Fruit fly (Drosophila melanogaster): Measurements from ENCODE around the gene CG15731.

The CG15731 gene

dm6 chrX:12466541-12467240 lies 9.1 kb upstream of the CG15731 start (continued):
- TF ChIP-seq stc (GFP tag; IDR thresholded peaks at IDR 0.05) (no peak), Drgx (GFP tag; IDR thresholded peaks at IDR 0.05) (no peak), CG13775 (GFP tag; optimal IDR thresholded peaks at IDR 0.05) (peak; percentile 21), gro (GFP tag; optimal IDR thresholded peaks at IDR 0.05) (no peak), Taf1 (GFP tag; IDR thresholded peaks at IDR 0.05) (no peak), CG6654 (GFP tag; optimal IDR thresholded peaks at IDR 0.05) (peak; percentile 15), Mrtf (GFP tag; IDR thresholded peaks at IDR 0.05) (0 out of 3 replicates have a peak, but pooled peaks have one; percentile 15), bsh (GFP tag; optimal IDR thresholded peaks at IDR 0.05) (peak in 1 of 2 experiments; percentile 35), run (tag; optimal IDR thresholded peaks at IDR 0.05) (no peak), sna (GFP tag; IDR thresholded peaks at IDR 0.05; ENCODE audit: partially characterized antibody) (no peak), abd-A (tag; optimal IDR thresholded peaks at IDR 0.05) (peak; percentile 53), chif (GFP tag; optimal IDR thresholded peaks at IDR 0.05) (peak; percentile 40 to 49), CG12299 (tag; optimal IDR thresholded peaks at IDR 0.05) (peak; percentile 9), Ravus (GFP tag; IDR thresholded peaks at IDR 0.05) (no peak), pum (GFP tag; optimal IDR thresholded peaks at IDR 0.05) (no peak), pzg (GFP tag; optimal IDR thresholded peaks at IDR 0.05) (no peak), Xrp1 (GFP tag; IDR thresholded peaks at IDR 0.05) (0 out of 2 replicates have a peak, but pooled peaks have one; percentile 5), sim (GFP tag; IDR thresholded peaks at IDR 0.05) (no peak), CG11695 (GFP tag; IDR thresholded peaks at IDR 0.05) (peak; percentile 24; the same call in 1 of the 3 replicates), Dfd (GFP tag; optimal IDR thresholded peaks at IDR 0.05) (no peak), vnd (GFP tag; IDR thresholded peaks at IDR 0.05; ENCODE audit: partially characterized antibody) (0 out of 3 replicates have a peak, but pooled peaks have one; percentile 37), lilli (GFP tag; optimal IDR thresholded peaks at IDR 0.05) (peak; percentile 50), Tbp (GFP tag; optimal IDR thresholded peaks at IDR 0.05) (no peak), CG5953 (GFP tag; IDR thresholded peaks at IDR 0.05) (no peak), CG32767 (GFP tag; IDR thresholded peaks at IDR 0.05) (no peak), CG12236 (GFP tag; optimal IDR thresholded peaks at IDR 0.05) (no peak), CG31388 (GFP tag; optimal IDR thresholded peaks at IDR 0.05) (no peak), ATbp (GFP tag; optimal IDR thresholded peaks at IDR 0.05) (peak; percentile 26), seq (GFP tag; IDR thresholded peaks at IDR 0.05) (no peak), dmrt99B (tag; optimal IDR thresholded peaks at IDR 0.05) (peak; percentile 70), CG7556 (GFP tag; optimal IDR thresholded peaks at IDR 0.05) (peak; percentile 73), z (GFP tag; IDR thresholded peaks at IDR 0.05) (no peak), Aef1 (GFP tag; IDR thresholded peaks at IDR 0.05) (0 out of 3 replicates have a peak, but pooled peaks have one; percentile 15), CG14050 (GFP tag; IDR thresholded peaks at IDR 0.05) (no peak), Fer2 (tag; optimal IDR thresholded peaks at IDR 0.05) (no peak), onecut (GFP tag; IDR thresholded peaks at IDR 0.05) (no peak; the same call in 1 of the 2 replicates), D (optimal IDR thresholded peaks at IDR 0.05) (no peak), D (GFP tag; optimal IDR thresholded peaks at IDR 0.05) (peak; percentile 46), CG13123 (GFP tag; optimal IDR thresholded peaks at IDR 0.05) (no peak), mam (GFP tag; optimal IDR thresholded peaks at IDR 0.05) (peak; percentile 52), CG13296 (GFP tag; optimal IDR thresholded peaks at IDR 0.05) (peak; percentile 4), Atf-2 (GFP tag; optimal IDR thresholded peaks at IDR 0.05) (peak; percentile 41), zfh2 (GFP tag; optimal IDR thresholded peaks at IDR 0.05) (peak; percentile 40), CG2712 (tag; optimal IDR thresholded peaks at IDR 0.05) (peak; percentile 32), gfzf (GFP tag; optimal IDR thresholded peaks at IDR 0.05) (no peak), CG3407 (GFP tag; optimal IDR thresholded peaks at IDR 0.05) (peak; percentile 7), ato (GFP tag; IDR thresholded peaks at IDR 0.05; ENCODE audit: partially characterized antibody) (no peak), ken (GFP tag; IDR thresholded peaks at IDR 0.05) (no peak), prd (optimal IDR thresholded peaks at IDR 0.05) (no peak), prd (GFP tag; IDR thresholded peaks at IDR 0.05) (peak; percentile 39; the same call in 2 of the 3 replicates), da (GFP tag; optimal IDR thresholded peaks at IDR 0.05) (no peak)
